Fruit fly (Drosophila melanogaster) whole organism, prepupa: ENCODE measurements around the gene CG13272.

Experiments used
- CG10669 ChIP-seq: fragments of 200-800 bp; sonication (Bioruptor generic); optimal IDR thresholded peaks from 3 replicates; lab custom pipeline; 2018; ENCODE audit warnings: missing biosample characterization, mild to moderate bottlenecking, missing genetic modification characterization, moderate library complexity
- CG11294 ChIP-seq: fragments of 200-800 bp; sonication (Bioruptor generic); IDR thresholded peaks from 2 replicates; pipeline ENCODE4 v1.3.6; 2022; ENCODE audit warnings: missing biosample characterization, missing genetic modification characterization
- CG15336 ChIP-seq: fragments of 200-800 bp; sonication (Bioruptor generic); IDR thresholded peaks from 2 replicates; pipeline ENCODE4 v1.3.6; 2022; ENCODE audit warnings: missing biosample characterization, missing genetic modification characterization
- CG16779 ChIP-seq: fragments of 200-800 bp; sonication (Bioruptor generic); optimal IDR thresholded peaks from 3 replicates; lab custom pipeline; 2017; ENCODE audit warnings: missing biosample characterization, mild to moderate bottlenecking, missing genetic modification characterization
- CG3032 ChIP-seq: fragments of 200-800 bp; optimal IDR thresholded peaks from 2 replicates; lab custom pipeline; 2019; ENCODE audit warnings: missing biosample characterization, mild to moderate bottlenecking, missing genetic modification characterization, moderate library complexity
- CG32006 ChIP-seq: fragments of 200-800 bp; sonication (Bioruptor generic); optimal IDR thresholded peaks from 3 replicates; lab custom pipeline; 2017; ENCODE audit warnings: missing biosample characterization, mild to moderate bottlenecking, missing genetic modification characterization
- CG6276 ChIP-seq: fragments of 200-800 bp; sonication (Bioruptor generic); optimal IDR thresholded peaks from 2 replicates; lab custom pipeline; 2017; ENCODE audit warnings: missing biosample characterization, mild to moderate bottlenecking, missing genetic modification characterization
- Ets21C ChIP-seq: fragments of 200-800 bp; sonication (Bioruptor generic); optimal IDR thresholded peaks from 3 replicates; lab custom pipeline; 2016; ENCODE audit warnings: missing biosample characterization, missing genetic modification characterization
- Hr39 ChIP-seq: fragments of 200-800 bp; sonication (Bioruptor generic); optimal IDR thresholded peaks from 2 replicates; lab custom pipeline; 2016; ENCODE audit warnings: missing biosample characterization, missing genetic modification characterization
- Smox ChIP-seq: fragments of 200-800 bp; sonication (Bioruptor generic); optimal IDR thresholded peaks from 3 replicates; lab custom pipeline; 2016; ENCODE audit warnings: missing biosample characterization, missing genetic modification characterization
- achi ChIP-seq: fragments of 200-800 bp; sonication (Bioruptor generic); optimal IDR thresholded peaks from 3 replicates; lab custom pipeline; 2016; ENCODE audit warnings: missing biosample characterization, missing genetic modification characterization
- eg ChIP-seq: fragments of 200-800 bp; sonication (Bioruptor generic); IDR thresholded peaks from 3 replicates; pipeline ENCODE4 v1.3.6; 2022; ENCODE audit warnings: missing biosample characterization, missing genetic modification characterization
- net ChIP-seq: fragments of 200-800 bp; sonication (Bioruptor generic); optimal IDR thresholded peaks from 3 replicates; lab custom pipeline; 2016; ENCODE audit warnings: missing biosample characterization, missing genetic modification characterization
- pdm3 ChIP-seq: fragments of 200-800 bp; sonication (Bioruptor generic); optimal IDR thresholded peaks from 3 replicates; lab custom pipeline; 2016; ENCODE audit warnings: missing biosample characterization, missing genetic modification characterization

dm6 chr2L:16837672-16838071, 33.0 kb downstream of the CG13272 start, which contains the start of the genes SclA and SclB:
- TF ChIP-seq eg (no peak), CG3032 (tag; lab: Kevin White, UChicago) (no peak), achi (GFP tag; lab: Kevin White, UChicago) (no peak), CG16779 (tag; lab: Kevin White, UChicago) (no peak), pdm3 (no peak), Hr39 (GFP tag; lab: Kevin White, UChicago) (no peak), Ets21C (GFP tag; lab: Kevin White, UChicago) (no peak), Smox (no peak), CG15336 (no peak), net (GFP tag; lab: Kevin White, UChicago) (no peak), CG10669 (GFP tag; lab: Kevin White, UChicago) (no peak), CG6276 (GFP tag; lab: Kevin White, UChicago) (no peak), CG11294 (GFP tag; lab: Robert Waterston, UW) (no peak), CG32006 (no peak)
